Worm (Caenorhabditis elegans) whole organism, young adult: Measurements from ENCODE around the gene srd-11.
A peak's percentile ranks its signal among the peaks of the same experiment; 100 is the strongest.

Experiments
- D2030.7 ChIP-seq: fragments of 200-800 bp; sonication (Bioruptor generic); IDR thresholded peaks from 2 replicates; pipeline ENCODE4 v1.3.6; 2022; ENCODE audit warnings: missing genetic modification reagents, missing genetic modification characterization, missing compliant biosample characterization
- F23B12.7 ChIP-seq: sonication (generic microtip); optimal IDR thresholded peaks from 2 replicates; lab custom pipeline; 2017; ENCODE audit warnings: missing genetic modification characterization, mild to moderate bottlenecking, missing compliant biosample characterization, antibody characterized with exemption, moderate library complexity; ENCODE audit not compliant: insufficient read depth
- F39B2.1 ChIP-seq: fragments of 200-800 bp; sonication (Bioruptor generic); IDR thresholded peaks from 2 replicates; pipeline ENCODE4 v1.3.6; 2022; ENCODE audit warnings: missing genetic modification reagents, missing genetic modification characterization, missing compliant biosample characterization
- ama-1 ChIP-seq, 3 experiments: fragments of 150-350 bp in 1 of 3; sonication (generic microtip) in 2 of 3; optimal IDR thresholded peaks; 2 replicates each; lab custom pipeline; 2014 to 2018; ENCODE audit warnings: missing biosample characterization in 2 of 3, missing genetic modification characterization in 2 of 3, missing genetic modification reagents in 2 of 3
- fkh-3 ChIP-seq: sonication (generic microtip); optimal IDR thresholded peaks from 2 replicates; lab custom pipeline; 2016; ENCODE audit warnings: mild to moderate bottlenecking, missing genetic modification characterization, missing compliant biosample characterization
- lin-40 ChIP-seq: sonication (generic microtip); optimal IDR thresholded peaks from 2 replicates; lab custom pipeline; 2016; ENCODE audit warnings: missing genetic modification characterization, mild to moderate bottlenecking, missing compliant biosample characterization, missing genotype, missing genetic modification reagents
- nfyb-1 ChIP-seq: fragments of 200-800 bp; sonication (Bioruptor generic); IDR thresholded peaks from 2 replicates; pipeline ENCODE4 v1.3.6; 2022; ENCODE audit warnings: missing genetic modification reagents, missing genetic modification characterization, missing compliant biosample characterization
- nhr-90 ChIP-seq: sonication (generic microtip); optimal IDR thresholded peaks from 2 replicates; lab custom pipeline; 2016; ENCODE audit warnings: missing genotype, mild to moderate bottlenecking, missing genetic modification characterization, missing compliant biosample characterization
- pbrm-1 ChIP-seq: fragments of 200-800 bp; sonication (Bioruptor generic); IDR thresholded peaks from 2 replicates; pipeline ENCODE4 v1.3.6; 2022; ENCODE audit warnings: missing genetic modification reagents, missing genetic modification characterization, missing compliant biosample characterization
- rpc-1 ChIP-seq, 2 experiments: fragments of 150-350 bp in 1 of 2; sonication (generic microtip) in 1 of 2; optimal IDR thresholded peaks; 2 replicates each; lab custom pipeline; 2014 to 2018; ENCODE audit warnings: missing biosample characterization in 1 of 2, missing genetic modification characterization in 1 of 2, missing genetic modification reagents in 1 of 2, missing genotype in 1 of 2
- unc-62 ChIP-seq: fragments of 150-350 bp; optimal IDR thresholded peaks from 2 replicates; lab custom pipeline; 2014; ENCODE audit warnings: missing biosample characterization, missing genetic modification reagents, missing genetic modification characterization

DNA sequence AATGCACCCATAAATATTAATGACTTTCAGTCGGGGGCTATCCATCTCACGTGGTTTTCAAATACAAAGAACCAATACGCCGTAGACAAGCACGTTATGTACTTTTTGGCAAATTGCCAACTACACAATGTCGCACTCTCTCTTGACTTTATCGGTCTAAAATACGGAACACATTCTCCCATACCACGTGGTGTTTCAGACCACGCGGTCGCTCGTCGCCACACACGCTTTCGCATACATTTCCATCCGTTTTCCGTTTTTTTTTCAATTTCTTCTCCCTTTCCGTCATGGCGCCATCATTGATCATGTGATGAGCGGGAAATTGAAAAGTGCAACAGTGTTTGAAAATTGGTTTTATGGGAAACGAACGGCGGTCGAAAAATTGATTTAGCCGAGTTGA lies 38.9 kb upstream of the srd-11 start:
- TF ChIP-seq rpc-1 (optimal IDR thresholded peaks at IDR 0.05; lab: Kevin White, UChicago) = no peak
- TF ChIP-seq rpc-1 (tag; optimal IDR thresholded peaks at IDR 0.05; lab: Kevin White, UChicago) = no peak
- TF ChIP-seq F39B2.1 = no peak
- TF ChIP-seq unc-62 (GFP tag; lab: Kevin White, UChicago) = no peak
- no peak for TF ChIP-seq fkh-3 (tag; lab: Kevin White, UChicago)
- TF ChIP-seq nfyb-1 = peak; percentile 91
- TF ChIP-seq ama-1 (optimal IDR thresholded peaks at IDR 0.05; lab: Kevin White, UChicago) = peak; percentile 60
- no peak for TF ChIP-seq ama-1 (GFP tag; optimal IDR thresholded peaks at IDR 0.05; lab: Kevin White, UChicago)
- TF ChIP-seq D2030.7 (GFP tag; lab: Robert Waterston, UW) = no peak
- TF ChIP-seq pbrm-1 (GFP tag; lab: Robert Waterston, UW) = peak; percentile 64
- TF ChIP-seq nhr-90 (tag; lab: Kevin White, UChicago) = peak; percentile 75
- peak; percentile 82 for TF ChIP-seq F23B12.7 (tag; lab: Kevin White, UChicago)
- TF ChIP-seq lin-40 (tag; lab: Kevin White, UChicago) = peak; percentile 92
